Fruit fly (Drosophila melanogaster) whole organism, embryonic: ENCODE data around the gene bib.

Source experiments
- ATbp ChIP-seq: fragments of 200-800 bp; sonication (Bioruptor generic); optimal IDR thresholded peaks from 2 replicates; lab custom pipeline; 2017; ENCODE audit warnings: missing biosample characterization, mild to moderate bottlenecking, missing genetic modification characterization, missing genetic modification reagents
- CG1024 ChIP-seq: fragments of 200-800 bp; sonication (Bioruptor generic); IDR thresholded peaks from 2 replicates; pipeline ENCODE4 v1.3.6; 2022; ENCODE audit warnings: missing biosample characterization, missing genetic modification characterization
- CG10565 ChIP-seq: fragments of 200-800 bp; sonication (Bioruptor generic); optimal IDR thresholded peaks from 3 replicates; lab custom pipeline; 2016; ENCODE audit warnings: missing biosample characterization, mild to moderate bottlenecking, missing genetic modification characterization
- CG11398 ChIP-seq: fragments of 200-800 bp; sonication (Bioruptor generic); optimal IDR thresholded peaks from 2 replicates; lab custom pipeline; 2016; ENCODE audit warnings: missing biosample characterization, missing genetic modification characterization
- CG11696 ChIP-seq: fragments of 200-800 bp; sonication (Bioruptor generic); IDR thresholded peaks from 2 replicates; pipeline ENCODE4 v1.3.6; 2022; ENCODE audit warnings: missing biosample characterization, missing genetic modification characterization
- CG15601 ChIP-seq: fragments of 200-800 bp; sonication (Bioruptor generic); optimal IDR thresholded peaks from 3 replicates; lab custom pipeline; 2019; ENCODE audit warnings: missing biosample characterization, mild to moderate bottlenecking, missing genetic modification characterization, moderate library complexity
- CG16815 ChIP-seq: fragments of 200-800 bp; sonication (Bioruptor generic); optimal IDR thresholded peaks from 3 replicates; lab custom pipeline; 2017; ENCODE audit warnings: missing biosample characterization, mild to moderate bottlenecking, missing genetic modification characterization
- CG17328 ChIP-seq: fragments of 200-800 bp; sonication (Bioruptor generic); IDR thresholded peaks from 2 replicates; pipeline ENCODE4 v1.3.6; 2022; ENCODE audit warnings: missing biosample characterization, missing genetic modification characterization
- CG17568 ChIP-seq: fragments of 200-800 bp; sonication (Bioruptor generic); optimal IDR thresholded peaks from 2 replicates; lab custom pipeline; 2018; ENCODE audit warnings: missing biosample characterization, mild to moderate bottlenecking, missing genetic modification characterization, moderate library complexity
- CG18764 ChIP-seq: fragments of 200-800 bp; sonication (Bioruptor generic); optimal IDR thresholded peaks from 3 replicates; lab custom pipeline; 2016; ENCODE audit warnings: missing biosample characterization, missing genetic modification characterization
- CG8478 ChIP-seq: fragments of >200 bp; optimal IDR thresholded peaks from 2 replicates; lab custom pipeline; 2018
- CG9609 ChIP-seq: fragments of 200-800 bp; sonication (Bioruptor generic); optimal IDR thresholded peaks from 3 replicates; lab custom pipeline; 2016; ENCODE audit warnings: missing biosample characterization, missing genetic modification characterization
- CG9797 ChIP-seq: fragments of 200-800 bp; sonication (Bioruptor generic); optimal IDR thresholded peaks from 3 replicates; lab custom pipeline; 2018; ENCODE audit warnings: missing biosample characterization, mild to moderate bottlenecking, missing genetic modification characterization
- CHES-1-like ChIP-seq: fragments of 200-800 bp; sonication (Bioruptor generic); optimal IDR thresholded peaks from 2 replicates; lab custom pipeline; 2016; ENCODE audit warnings: missing biosample characterization, missing genetic modification characterization
- Deaf1 ChIP-seq: fragments of 200-800 bp; optimal IDR thresholded peaks from 3 replicates; lab custom pipeline; 2019; ENCODE audit warnings: missing biosample characterization, mild to moderate bottlenecking, missing genetic modification characterization, moderate library complexity
- Doc3 ChIP-seq: fragments of 200-800 bp; sonication (Bioruptor generic); IDR thresholded peaks from 3 replicates; pipeline ENCODE4 v1.3.6; 2022; ENCODE audit warnings: missing biosample characterization, missing genetic modification characterization; ENCODE audit not compliant: partially characterized antibody
- Eip74EF ChIP-seq, 2 experiments: fragments of 200-800 bp in 1 of 2; fragments of >200 bp in 1 of 2; sonication (Bioruptor generic) in 1 of 2; optimal IDR thresholded peaks; 2 replicates each; lab custom pipeline; 2017 to 2019; ENCODE audit warnings: missing biosample characterization in 2 of 2, missing genetic modification characterization in 2 of 2, mild to moderate bottlenecking in 1 of 2, moderate library complexity in 1 of 2
- HLH3B ChIP-seq: fragments of 200-800 bp; sonication (Bioruptor generic); IDR thresholded peaks from 2 replicates; pipeline ENCODE4 v1.3.6; 2022; ENCODE audit warnings: missing biosample characterization, missing genetic modification characterization
- HLHmδ ChIP-seq: fragments of 200-800 bp; sonication (Bioruptor generic); optimal IDR thresholded peaks from 2 replicates; lab custom pipeline; 2018; ENCODE audit warnings: missing biosample characterization, mild to moderate bottlenecking, missing genetic modification characterization, moderate library complexity
- HmgZ ChIP-seq: fragments of 200-800 bp; sonication (Bioruptor generic); optimal IDR thresholded peaks from 2 replicates; lab custom pipeline; 2018; ENCODE audit warnings: missing biosample characterization, mild to moderate bottlenecking, missing genetic modification characterization
- Hmx ChIP-seq: fragments of 200-800 bp; sonication (Bioruptor generic); optimal IDR thresholded peaks from 2 replicates; lab custom pipeline; 2016; ENCODE audit warnings: missing biosample characterization, missing genetic modification characterization
- MESR4 ChIP-seq: fragments of 200-800 bp; sonication (Bioruptor generic); optimal IDR thresholded peaks from 2 replicates; lab custom pipeline; 2018; ENCODE audit warnings: missing biosample characterization, mild to moderate bottlenecking, missing genetic modification characterization, moderate library complexity
- Med ChIP-seq: fragments of 200-800 bp; sonication (Bioruptor generic); peaks from one replicate; lab custom pipeline; 2016; ENCODE audit warnings: missing biosample characterization, missing genetic modification characterization, mild to moderate bottlenecking, inconsistent platforms, moderate library complexity
- Meics ChIP-seq: fragments of 200-800 bp; sonication (Bioruptor generic); optimal IDR thresholded peaks from 2 replicates; lab custom pipeline; 2017; ENCODE audit warnings: missing biosample characterization, mild to moderate bottlenecking, missing genetic modification characterization
- NC2α ChIP-seq: fragments of 200-800 bp; sonication (Bioruptor generic); optimal IDR thresholded peaks from 2 replicates; lab custom pipeline; 2016; ENCODE audit warnings: missing biosample characterization, missing genetic modification characterization
- Pdp1 ChIP-seq, 2 experiments: fragments of 200-800 bp; sonication (Bioruptor generic); optimal IDR thresholded peaks; 3 replicates each; lab custom pipeline; 2016; ENCODE audit warnings: missing biosample characterization in 2 of 2, missing genetic modification characterization in 2 of 2, mild to moderate bottlenecking in 1 of 2, moderate library complexity in 1 of 2
- Rfx ChIP-seq: fragments of 200-800 bp; sonication (Bioruptor generic); IDR thresholded peaks from 2 replicates; pipeline ENCODE4 v1.3.6; 2022; ENCODE audit warnings: missing biosample characterization, missing genetic modification characterization
- ato ChIP-seq: fragments of 200-800 bp; sonication (Bioruptor generic); IDR thresholded peaks from 2 replicates; pipeline ENCODE4 v1.3.6; 2022; ENCODE audit warnings: missing biosample characterization, missing genetic modification characterization; ENCODE audit not compliant: partially characterized antibody
- dan ChIP-seq: fragments of 200-800 bp; sonication (Bioruptor generic); IDR thresholded peaks from 2 replicates; pipeline ENCODE4 v1.3.6; 2022; ENCODE audit warnings: missing biosample characterization, missing genetic modification characterization
- ems ChIP-seq: fragments of 200-800 bp; sonication (Bioruptor generic); optimal IDR thresholded peaks from 3 replicates; lab custom pipeline; 2016; ENCODE audit warnings: missing biosample characterization, missing genetic modification characterization
- fd102C ChIP-seq: fragments of 200-800 bp; sonication (Bioruptor generic); optimal IDR thresholded peaks from 2 replicates; lab custom pipeline; 2018; ENCODE audit warnings: missing biosample characterization, mild to moderate bottlenecking, missing genetic modification characterization, moderate library complexity
- fd3F ChIP-seq: fragments of 200-800 bp; sonication (Bioruptor generic); optimal IDR thresholded peaks from 2 replicates; lab custom pipeline; 2018; ENCODE audit warnings: missing biosample characterization, mild to moderate bottlenecking, missing genetic modification characterization, moderate library complexity
- ham ChIP-seq: fragments of 200-800 bp; sonication (Bioruptor generic); IDR thresholded peaks from 2 replicates; pipeline ENCODE4 v1.3.6; 2022; ENCODE audit warnings: missing biosample characterization, missing genetic modification characterization
- her ChIP-seq: fragments of 200-800 bp; sonication (Bioruptor generic); optimal IDR thresholded peaks from 2 replicates; lab custom pipeline; 2016; ENCODE audit warnings: missing biosample characterization, missing genetic modification characterization
- jumu ChIP-seq: fragments of 200-800 bp; sonication (Bioruptor generic); optimal IDR thresholded peaks from 3 replicates; lab custom pipeline; 2016; ENCODE audit warnings: missing biosample characterization, missing genetic modification characterization
- nerfin-1 ChIP-seq: fragments of 200-800 bp; sonication (Bioruptor generic); optimal IDR thresholded peaks from 3 replicates; lab custom pipeline; 2019; ENCODE audit warnings: missing biosample characterization, mild to moderate bottlenecking, missing genetic modification characterization, moderate library complexity
- pb ChIP-seq: fragments of 200-800 bp; sonication (Bioruptor generic); optimal IDR thresholded peaks from 3 replicates; lab custom pipeline; 2016; ENCODE audit warnings: missing biosample characterization, missing genetic modification characterization
- peb ChIP-seq: fragments of 200-800 bp; sonication (Bioruptor generic); IDR thresholded peaks from 2 replicates; pipeline ENCODE4 v1.3.6; 2022; ENCODE audit warnings: missing biosample characterization, missing genetic modification characterization
- phol ChIP-seq: fragments of 200-800 bp; sonication (Bioruptor generic); optimal IDR thresholded peaks from 3 replicates; lab custom pipeline; 2018; ENCODE audit warnings: missing biosample characterization, mild to moderate bottlenecking, missing genetic modification characterization, moderate library complexity
- prd ChIP-seq, 3 experiments: fragments of >200 bp in 2 of 3; fragments of 200-800 bp in 1 of 3; sonication (Bioruptor generic) in 1 of 3; optimal IDR thresholded peaks in 2 of 3; IDR thresholded peaks in 1 of 3; 2 replicates in 2 of 3; 3 replicates in 1 of 3; pipeline versions ENCODE4 v1.3.6 to Lab custom; 2017 to 2022; ENCODE audit warnings: missing biosample characterization in 1 of 3, missing genetic modification characterization in 1 of 3
- ranshi ChIP-seq: fragments of 200-800 bp; sonication (Bioruptor generic); IDR thresholded peaks from 2 replicates; pipeline ENCODE4 v1.3.6; 2022; ENCODE audit warnings: missing biosample characterization, missing genetic modification characterization
- row ChIP-seq: fragments of 200-800 bp; sonication (Bioruptor generic); IDR thresholded peaks from 3 replicates; pipeline ENCODE4 v1.3.6; 2022; ENCODE audit warnings: missing biosample characterization, missing genetic modification characterization
- sens ChIP-seq: fragments of 200-800 bp; sonication (Bioruptor generic); peaks from one replicate; lab custom pipeline; 2016; ENCODE audit warnings: missing biosample characterization, missing genetic modification characterization
- slp2 ChIP-seq: fragments of 200-800 bp; sonication (Bioruptor generic); optimal IDR thresholded peaks from 2 replicates; lab custom pipeline; 2016; ENCODE audit warnings: missing biosample characterization, missing genetic modification characterization
- ssp ChIP-seq: fragments of 200-800 bp; sonication (Bioruptor generic); IDR thresholded peaks from 2 replicates; pipeline ENCODE4 v1.3.6; 2022; ENCODE audit warnings: missing biosample characterization, missing genetic modification characterization
- tin ChIP-seq: fragments of 200-800 bp; sonication (Bioruptor generic); optimal IDR thresholded peaks from 3 replicates; lab custom pipeline; 2016; ENCODE audit warnings: missing biosample characterization, missing genetic modification characterization
- ttk ChIP-seq: fragments of 200-800 bp; sonication (Bioruptor generic); IDR thresholded peaks from 2 replicates; pipeline ENCODE4 v2.1.2; 2022; ENCODE audit warnings: missing biosample characterization, missing genetic modification characterization
- zen ChIP-seq: fragments of 200-800 bp; sonication (Bioruptor generic); optimal IDR thresholded peaks from 3 replicates; lab custom pipeline; 2018; ENCODE audit warnings: missing biosample characterization, mild to moderate bottlenecking, missing genetic modification characterization, moderate library complexity
- zfh1 ChIP-seq: fragments of 200-800 bp; sonication (Bioruptor generic); IDR thresholded peaks from 3 replicates; pipeline ENCODE4 v1.3.6; 2022; ENCODE audit warnings: missing biosample characterization, missing genetic modification characterization

The bib gene

dm6 chr2L:10009800-10010658 lies 25.6 kb downstream of the bib start (continued):
- TF ChIP-seq ssp (GFP tag; lab: Robert Waterston, UW) (peak; percentile 90), phol (tag; lab: Kevin White, UChicago) (peak; percentile 90), CG17568 (GFP tag; lab: Kevin White, UChicago) (peak; percentile 93), sens (peak; percentile 99), Deaf1 (tag; lab: Kevin White, UChicago) (peak; percentile 80), CG18764 (GFP tag; lab: Kevin White, UChicago) (peak; percentile 95), Rfx (GFP tag; lab: Robert Waterston, UW) (peak; percentile 99), Doc3 (GFP tag; lab: Robert Waterston, UW) (no peak), pb (GFP tag; lab: Kevin White, UChicago) (peak; percentile 97), Hmx (GFP tag; lab: Kevin White, UChicago) (peak; percentile 94), ham (GFP tag; lab: Robert Waterston, UW) (peak; percentile 90), CG16815 (GFP tag; lab: Kevin White, UChicago) (peak; percentile 97), Med (GFP tag; lab: Kevin White, UChicago) (peak; percentile 100), prd (optimal IDR thresholded peaks at IDR 0.05; lab: Kevin White, UChicago) (no peak), prd (GFP tag; IDR thresholded peaks at IDR 0.05; lab: Robert Waterston, UW) (peak; percentile 98), CG8478 (no peak), Pdp1 (GFP tag; optimal IDR thresholded peaks at IDR 0.05; lab: Kevin White, UChicago) (peak; percentile 96 to 98), CHES-1-like (GFP tag; lab: Kevin White, UChicago) (peak; percentile 98), row (GFP tag; lab: Robert Waterston, UW) (peak; percentile 98), CG11696 (GFP tag; lab: Robert Waterston, UW) (peak; percentile 90), Eip74EF (GFP tag; optimal IDR thresholded peaks at IDR 0.05; lab: Kevin White, UChicago) (no peak), fd3F (GFP tag; lab: Kevin White, UChicago) (peak; percentile 96), peb (GFP tag; lab: Robert Waterston, UW) (peak; percentile 93), zfh1 (GFP tag; lab: Robert Waterston, UW) (peak; percentile 98), HLH3B (GFP tag; lab: Robert Waterston, UW) (peak; percentile 97), CG17328 (GFP tag; lab: Robert Waterston, UW) (peak; percentile 96), CG10565 (GFP tag; lab: Kevin White, UChicago) (peak; percentile 89), jumu (GFP tag; lab: Kevin White, UChicago) (peak; percentile 98), slp2 (GFP tag; lab: Kevin White, UChicago) (peak; percentile 96), CG11398 (GFP tag; lab: Kevin White, UChicago) (peak; percentile 97), ttk (GFP tag; lab: Robert Waterston, UW) (peak; percentile 96), HLHmδ (GFP tag; lab: Kevin White, UChicago) (peak; percentile 82), ato (GFP tag; lab: Robert Waterston, UW) (no peak), ems (GFP tag; lab: Kevin White, UChicago) (peak; percentile 96), nerfin-1 (peak; percentile 88), CG9609 (GFP tag; lab: Kevin White, UChicago) (peak; percentile 98), HmgZ (tag; lab: Kevin White, UChicago) (peak; percentile 98), NC2α (GFP tag; lab: Kevin White, UChicago) (peak; percentile 94), her (peak; percentile 97), CG1024 (GFP tag; lab: Robert Waterston, UW) (peak; percentile 91), CG15601 (tag; lab: Kevin White, UChicago) (peak; percentile 92), zen (tag; lab: Kevin White, UChicago) (peak; percentile 93), MESR4 (GFP tag; lab: Kevin White, UChicago) (peak; percentile 56), ranshi (GFP tag; lab: Robert Waterston, UW) (peak; percentile 98), tin (GFP tag; lab: Kevin White, UChicago) (peak; percentile 97), CG9797 (peak; percentile 27), dan (GFP tag; lab: Robert Waterston, UW) (no peak; the same call in none of the 2 replicates), ATbp (GFP tag; lab: Kevin White, UChicago) (peak; percentile 94), fd102C (peak; percentile 1), Meics (peak; percentile 97)
